Fruit fly (Drosophila melanogaster) whole organism, embryonic: ENCODE measurements around the gene CG33483.
A peak's percentile ranks its signal among the peaks of the same experiment; 100 is the strongest.

Experiments
- ATbp ChIP-seq: fragments of 200-800 bp; sonication (Bioruptor generic); optimal IDR thresholded peaks from 2 replicates; lab custom pipeline; 2017; ENCODE audit warnings: missing biosample characterization, mild to moderate bottlenecking, missing genetic modification characterization, missing genetic modification reagents
- Awh ChIP-seq: fragments of 200-800 bp; sonication (Bioruptor generic); IDR thresholded peaks from 2 replicates; pipeline ENCODE4, ENCODE4 v1.3.6; 2022; ENCODE audit warnings: missing biosample characterization, missing genetic modification characterization
- CG10462 ChIP-seq: fragments of 200-800 bp; sonication (Bioruptor generic); optimal IDR thresholded peaks from 2 replicates; lab custom pipeline; 2016; ENCODE audit warnings: missing biosample characterization, missing genetic modification characterization
- CG10543 ChIP-seq: fragments of 200-800 bp; sonication (Bioruptor generic); optimal IDR thresholded peaks from 3 replicates; lab custom pipeline; 2017; ENCODE audit warnings: missing biosample characterization, mild to moderate bottlenecking, missing genetic modification characterization, moderate library complexity
- CG11398 ChIP-seq: fragments of 200-800 bp; sonication (Bioruptor generic); optimal IDR thresholded peaks from 2 replicates; lab custom pipeline; 2016; ENCODE audit warnings: missing biosample characterization, missing genetic modification characterization
- CG11723 ChIP-seq: fragments of 200-800 bp; sonication (Bioruptor generic); optimal IDR thresholded peaks from 2 replicates; lab custom pipeline; 2017; ENCODE audit warnings: missing biosample characterization, mild to moderate bottlenecking, missing genetic modification characterization
- CG13296 ChIP-seq: fragments of 200-800 bp; sonication (Bioruptor generic); optimal IDR thresholded peaks from 3 replicates; lab custom pipeline; 2018; ENCODE audit warnings: missing biosample characterization, mild to moderate bottlenecking, missing genetic modification characterization
- CG14050 ChIP-seq: fragments of 200-800 bp; sonication (Bioruptor generic); IDR thresholded peaks from 3 replicates; pipeline ENCODE4 v1.3.6; 2022; ENCODE audit warnings: missing biosample characterization, missing genetic modification characterization
- CG14441 ChIP-seq: fragments of 200-800 bp; sonication (Bioruptor generic); IDR thresholded peaks from 2 replicates; pipeline ENCODE4 v1.3.6; 2022; ENCODE audit warnings: missing biosample characterization, missing genetic modification characterization
- CG15073 ChIP-seq: fragments of 200-800 bp; sonication (Bioruptor generic); optimal IDR thresholded peaks from 2 replicates; lab custom pipeline; 2016; ENCODE audit warnings: missing biosample characterization, missing genetic modification characterization
- CG1603 ChIP-seq: fragments of 200-800 bp; sonication (Bioruptor generic); optimal IDR thresholded peaks from 2 replicates; lab custom pipeline; 2019; ENCODE audit warnings: missing biosample characterization, mild to moderate bottlenecking, missing genetic modification characterization, moderate library complexity
- CG17328 ChIP-seq: fragments of 200-800 bp; sonication (Bioruptor generic); IDR thresholded peaks from 2 replicates; pipeline ENCODE4 v1.3.6; 2022; ENCODE audit warnings: missing biosample characterization, missing genetic modification characterization
- CG2120 ChIP-seq: fragments of 200-800 bp; sonication (Bioruptor generic); optimal IDR thresholded peaks from 3 replicates; lab custom pipeline; 2016; ENCODE audit warnings: missing biosample characterization, missing genetic modification characterization
- CG2202 ChIP-seq: fragments of 200-800 bp; sonication (Bioruptor generic); optimal IDR thresholded peaks from 2 replicates; lab custom pipeline; 2018; ENCODE audit warnings: missing biosample characterization, mild to moderate bottlenecking, missing genetic modification characterization
- CG2712 ChIP-seq: fragments of 200-800 bp; optimal IDR thresholded peaks from 3 replicates; lab custom pipeline; 2019; ENCODE audit warnings: missing biosample characterization, mild to moderate bottlenecking, missing genetic modification characterization, moderate library complexity
- CG30431 ChIP-seq: fragments of 200-800 bp; sonication (Bioruptor generic); optimal IDR thresholded peaks from 2 replicates; lab custom pipeline; 2017; ENCODE audit warnings: missing biosample characterization, missing genetic modification characterization
- CG4282 ChIP-seq: fragments of 200-800 bp; sonication (Bioruptor generic); optimal IDR thresholded peaks from 2 replicates; lab custom pipeline; 2016; ENCODE audit warnings: missing biosample characterization, missing genetic modification characterization
- CG5245 ChIP-seq: fragments of 200-800 bp; sonication (Bioruptor generic); optimal IDR thresholded peaks from 3 replicates; lab custom pipeline; 2016; ENCODE audit warnings: missing biosample characterization, missing genetic modification characterization
- CG6765 ChIP-seq: fragments of 200-800 bp; sonication (Bioruptor generic); optimal IDR thresholded peaks from 3 replicates; lab custom pipeline; 2017; ENCODE audit warnings: missing biosample characterization, mild to moderate bottlenecking, missing genetic modification characterization
- CG8478 ChIP-seq: fragments of >200 bp; optimal IDR thresholded peaks from 2 replicates; lab custom pipeline; 2018
- CG9797 ChIP-seq: fragments of 200-800 bp; sonication (Bioruptor generic); optimal IDR thresholded peaks from 3 replicates; lab custom pipeline; 2018; ENCODE audit warnings: missing biosample characterization, mild to moderate bottlenecking, missing genetic modification characterization
- Camta ChIP-seq: fragments of 200-800 bp; sonication (Bioruptor generic); optimal IDR thresholded peaks from 2 replicates; lab custom pipeline; 2016; ENCODE audit warnings: missing biosample characterization, missing genetic modification characterization
- Gsc ChIP-seq: fragments of 200-800 bp; sonication (Bioruptor generic); IDR thresholded peaks from 2 replicates; pipeline ENCODE4 v1.3.6; 2022; ENCODE audit warnings: missing biosample characterization, missing genetic modification characterization
- Mad ChIP-seq: fragments of 200-800 bp; sonication (Bioruptor generic); optimal IDR thresholded peaks from 2 replicates; lab custom pipeline; 2016; ENCODE audit warnings: missing biosample characterization, missing genetic modification characterization
- NFAT ChIP-seq: fragments of 200-800 bp; sonication (Bioruptor generic); IDR thresholded peaks from 2 replicates; pipeline ENCODE4 v1.3.6; 2022; ENCODE audit warnings: missing biosample characterization, missing genetic modification characterization
- Opbp ChIP-seq: fragments of 200-800 bp; sonication (Bioruptor generic); IDR thresholded peaks from 3 replicates; pipeline ENCODE4 v1.3.6; 2022; ENCODE audit warnings: missing biosample characterization, missing genetic modification characterization; ENCODE audit not compliant: partially characterized antibody
- Sox100B ChIP-seq: fragments of 200-800 bp; sonication (Bioruptor generic); optimal IDR thresholded peaks from 3 replicates; lab custom pipeline; 2018; ENCODE audit warnings: missing biosample characterization, mild to moderate bottlenecking, missing genetic modification characterization
- TFAM ChIP-seq: fragments of 200-800 bp; sonication (Bioruptor generic); optimal IDR thresholded peaks from 2 replicates; lab custom pipeline; 2017; ENCODE audit warnings: missing biosample characterization, missing genetic modification characterization, inconsistent platforms
- Trl ChIP-seq, 3 experiments: fragments of >200 bp in 2 of 3; fragments of 200-800 bp in 1 of 3; sonication (Bioruptor generic) in 1 of 3; optimal IDR thresholded peaks; 2 replicates in 1 of 3; 3 replicates in 2 of 3; lab custom pipeline; 2016 to 2017; ENCODE audit warnings: missing biosample characterization in 1 of 3, missing genetic modification characterization in 1 of 3
- YL-1 ChIP-seq: fragments of 200-800 bp; sonication (Bioruptor generic); optimal IDR thresholded peaks from 3 replicates; lab custom pipeline; 2017; ENCODE audit warnings: missing biosample characterization, mild to moderate bottlenecking, missing genetic modification characterization
- dm ChIP-seq: fragments of 200-800 bp; sonication (Bioruptor generic); optimal IDR thresholded peaks from 3 replicates; lab custom pipeline; 2016; ENCODE audit warnings: missing biosample characterization, missing genetic modification characterization
- dysf ChIP-seq: fragments of 200-800 bp; sonication (Bioruptor generic); IDR thresholded peaks from 3 replicates; pipeline ENCODE4 v1.3.6; 2022; ENCODE audit warnings: missing biosample characterization, missing genetic modification characterization
- fd3F ChIP-seq: fragments of 200-800 bp; sonication (Bioruptor generic); optimal IDR thresholded peaks from 2 replicates; lab custom pipeline; 2018; ENCODE audit warnings: missing biosample characterization, mild to moderate bottlenecking, missing genetic modification characterization, moderate library complexity
- gem ChIP-seq: fragments of 200-800 bp; sonication (Bioruptor generic); optimal IDR thresholded peaks from 2 replicates; lab custom pipeline; 2019; ENCODE audit warnings: missing biosample characterization, mild to moderate bottlenecking, missing genetic modification characterization, moderate library complexity
- grn ChIP-seq: fragments of 200-800 bp; sonication (Bioruptor generic); optimal IDR thresholded peaks from 3 replicates; lab custom pipeline; 2017; ENCODE audit warnings: missing biosample characterization, missing genetic modification characterization
- lola ChIP-seq, 3 experiments: fragments of >200 bp in 2 of 3; fragments of 200-800 bp in 1 of 3; sonication (Bioruptor generic) in 1 of 3; optimal IDR thresholded peaks; 2 replicates each; lab custom pipeline; 2017 to 2019; ENCODE audit warnings: missing biosample characterization in 3 of 3, missing genetic modification characterization in 3 of 3, mild to moderate bottlenecking in 1 of 3, moderate library complexity in 1 of 3
- nerfin-1 ChIP-seq: fragments of 200-800 bp; sonication (Bioruptor generic); optimal IDR thresholded peaks from 3 replicates; lab custom pipeline; 2019; ENCODE audit warnings: missing biosample characterization, mild to moderate bottlenecking, missing genetic modification characterization, moderate library complexity
- nerfin-2 ChIP-seq: fragments of 200-800 bp; sonication (Bioruptor generic); IDR thresholded peaks from 2 replicates; pipeline ENCODE4 v1.3.6; 2022; ENCODE audit warnings: missing biosample characterization, missing genetic modification characterization; ENCODE audit not compliant: partially characterized antibody
- pfk ChIP-seq: fragments of 200-800 bp; sonication (Bioruptor generic); optimal IDR thresholded peaks from 2 replicates; lab custom pipeline; 2018; ENCODE audit warnings: missing biosample characterization, mild to moderate bottlenecking, missing genetic modification characterization, moderate library complexity
- ranshi ChIP-seq: fragments of 200-800 bp; sonication (Bioruptor generic); IDR thresholded peaks from 2 replicates; pipeline ENCODE4 v1.3.6; 2022; ENCODE audit warnings: missing biosample characterization, missing genetic modification characterization
- run ChIP-seq: fragments of 200-800 bp; sonication (Bioruptor generic); optimal IDR thresholded peaks from 3 replicates; lab custom pipeline; 2018; ENCODE audit warnings: missing biosample characterization, mild to moderate bottlenecking, missing genetic modification characterization
- so ChIP-seq: fragments of 200-800 bp; sonication (Bioruptor generic); IDR thresholded peaks from 3 replicates; pipeline ENCODE4 v1.3.6; 2022; ENCODE audit warnings: missing biosample characterization, missing genetic modification characterization
- sob ChIP-seq: fragments of 200-800 bp; sonication (Bioruptor generic); IDR thresholded peaks from 2 replicates; pipeline ENCODE4 v1.3.6; 2022; ENCODE audit warnings: missing biosample characterization, missing genetic modification characterization
- trem ChIP-seq: fragments of 200-800 bp; optimal IDR thresholded peaks from 3 replicates; lab custom pipeline; 2019; ENCODE audit warnings: missing biosample characterization, mild to moderate bottlenecking, missing genetic modification characterization, moderate library complexity
- zfh1 ChIP-seq: fragments of 200-800 bp; sonication (Bioruptor generic); IDR thresholded peaks from 3 replicates; pipeline ENCODE4 v1.3.6; 2022; ENCODE audit warnings: missing biosample characterization, missing genetic modification characterization

The CG33483 gene

dm6 chr3R:30918872-30919271 lies 16.9 kb upstream of the CG33483 start (continued):
- no peak for TF ChIP-seq CG9797 (GFP tag; lab: Kevin White, UChicago)
- no peak for TF ChIP-seq Mad (GFP tag; lab: Kevin White, UChicago)
- TF ChIP-seq CG11398 (GFP tag; lab: Kevin White, UChicago): no peak
- TF ChIP-seq NFAT (GFP tag; lab: Robert Waterston, UW): no peak
- TF ChIP-seq trem (tag; lab: Kevin White, UChicago): no peak
- peak; percentile 30 for TF ChIP-seq grn
- TF ChIP-seq CG11723 (GFP tag; lab: Kevin White, UChicago): peak; percentile 3
- no peak for TF ChIP-seq Opbp (GFP tag; lab: Robert Waterston, UW)
- TF ChIP-seq CG13296 (GFP tag; lab: Kevin White, UChicago): no peak
- peak; percentile 38 for TF ChIP-seq CG1603 (tag; lab: Kevin White, UChicago)
- peak; percentile 10 for TF ChIP-seq CG10543 (GFP tag; lab: Kevin White, UChicago)
- no peak for TF ChIP-seq CG2120 (GFP tag; lab: Kevin White, UChicago)
- no peak for TF ChIP-seq CG6765 (GFP tag; lab: Kevin White, UChicago)
- peak; percentile 30 for TF ChIP-seq run (tag; lab: Kevin White, UChicago)
- no peak for TF ChIP-seq Awh (GFP tag; lab: Robert Waterston, UW)
- no peak for TF ChIP-seq CG14441 (GFP tag; lab: Robert Waterston, UW)
- TF ChIP-seq Trl (optimal IDR thresholded peaks at IDR 0.05; lab: Kevin White, UChicago): no peak
- no peak for TF ChIP-seq Trl (GFP tag; optimal IDR thresholded peaks at IDR 0.05; lab: Kevin White, UChicago)
- TF ChIP-seq YL-1 (GFP tag; lab: Kevin White, UChicago): no peak
- TF ChIP-seq CG15073 (GFP tag; lab: Kevin White, UChicago): no peak
- no peak for TF ChIP-seq CG17328
- peak; percentile 38 for TF ChIP-seq Sox100B (GFP tag; lab: Kevin White, UChicago)
- no peak for TF ChIP-seq TFAM (GFP tag; lab: Kevin White, UChicago)
- no peak for TF ChIP-seq dm (GFP tag; lab: Kevin White, UChicago)
- TF ChIP-seq pfk (GFP tag; lab: Kevin White, UChicago): no peak
- no peak for TF ChIP-seq dysf (GFP tag; lab: Robert Waterston, UW)
- peak; percentile 25 for TF ChIP-seq nerfin-1 (tag; lab: Kevin White, UChicago)
- TF ChIP-seq CG30431: no peak
- no peak for TF ChIP-seq fd3F (GFP tag; lab: Kevin White, UChicago)
- no peak for TF ChIP-seq Camta
- TF ChIP-seq CG8478 (lab: Kevin White, UChicago): no peak
- no peak for TF ChIP-seq CG14050
- TF ChIP-seq sob (GFP tag; lab: Robert Waterston, UW): no peak
- no peak for TF ChIP-seq CG5245 (GFP tag; lab: Kevin White, UChicago)
- TF ChIP-seq nerfin-2 (GFP tag; lab: Robert Waterston, UW): no peak
- peak; percentile 52 for TF ChIP-seq ATbp
- no peak for TF ChIP-seq Gsc (GFP tag; lab: Robert Waterston, UW)
- TF ChIP-seq lola (GFP tag; optimal IDR thresholded peaks at IDR 0.05; lab: Kevin White, UChicago): peak in 1 of 3 experiments; percentile 56
- no peak for TF ChIP-seq ranshi (GFP tag; lab: Robert Waterston, UW)
- TF ChIP-seq CG2202 (tag; lab: Kevin White, UChicago): peak; percentile 53
- peak; percentile 43 for TF ChIP-seq CG2712
- no peak for TF ChIP-seq CG10462 (GFP tag; lab: Kevin White, UChicago)
- TF ChIP-seq zfh1 (GFP tag; lab: Robert Waterston, UW): no peak
- TF ChIP-seq gem (tag; lab: Kevin White, UChicago): peak; percentile 30
- no peak for TF ChIP-seq so (GFP tag; lab: Robert Waterston, UW)
- no peak for TF ChIP-seq CG4282 (GFP tag; lab: Kevin White, UChicago)
